Worm (Caenorhabditis elegans) whole organism, L1 larva: ENCODE results near the gene W02H5.2.

Experiments used
- C04F5.9 ChIP-seq: sonication (generic microtip); optimal IDR thresholded peaks from 2 replicates; lab custom pipeline; 2016; ENCODE audit warnings: missing genetic modification characterization, missing compliant biosample characterization
- Y116A8C.19 ChIP-seq: sonication (generic microtip); optimal IDR thresholded peaks from 2 replicates; lab custom pipeline; 2016; ENCODE audit warnings: missing compliant biosample characterization, missing genetic modification characterization, borderline replicate concordance
- aha-1 ChIP-seq: fragments of 150-350 bp; optimal IDR thresholded peaks from 2 replicates; lab custom pipeline; 2014; ENCODE audit warnings: missing biosample characterization, missing genetic modification characterization
- alr-1 ChIP-seq: fragments of 200-800 bp; sonication (Bioruptor generic); optimal IDR thresholded peaks from 2 replicates; lab custom pipeline; 2018; ENCODE audit warnings: borderline replicate concordance, mild to moderate bottlenecking, missing genetic modification characterization, missing compliant biosample characterization
- aly-2 ChIP-seq: fragments of 150-350 bp; optimal IDR thresholded peaks from 2 replicates; lab custom pipeline; 2014; ENCODE audit warnings: missing biosample characterization, missing genetic modification characterization
- blmp-1 ChIP-seq: fragments of 150-350 bp; optimal IDR thresholded peaks from 2 replicates; lab custom pipeline; 2014; ENCODE audit warnings: missing biosample characterization, missing genetic modification characterization
- ceh-82 ChIP-seq, 3 experiments: fragments of 150-350 bp in 1 of 3; sonication (generic microtip) in 2 of 3; optimal IDR thresholded peaks; 2 replicates each; lab custom pipeline; 2014 to 2017; ENCODE audit warnings: missing biosample characterization in 3 of 3, missing genetic modification characterization in 3 of 3
- ceh-88 ChIP-seq: fragments of 200-800 bp; sonication (Bioruptor generic); IDR thresholded peaks from 2 replicates; pipeline ENCODE4 v1.3.6; 2022; ENCODE audit warnings: missing genetic modification characterization, missing compliant biosample characterization
- efl-1 ChIP-seq, 4 experiments: fragments of 150-350 bp; optimal IDR thresholded peaks in 3 of 4; peaks in 1 of 4; 1 replicate in 1 of 4; 2 replicates in 3 of 4; lab custom pipeline; 2014; ENCODE audit warnings: missing biosample characterization in 2 of 4, missing genetic modification characterization in 2 of 4, missing genetic modification reagents in 2 of 4
- egl-13 ChIP-seq: sonication (generic microtip); optimal IDR thresholded peaks from 2 replicates; lab custom pipeline; 2016; ENCODE audit warnings: missing genotype, missing genetic modification reagents, missing genetic modification characterization, missing compliant biosample characterization
- egl-27 ChIP-seq, 2 experiments: fragments of 150-350 bp in 1 of 2; sonication (generic microtip); optimal IDR thresholded peaks; 3 replicates each; lab custom pipeline; 2017 to 2018; ENCODE audit warnings: missing biosample characterization in 2 of 2, missing genetic modification characterization in 2 of 2, missing genetic modification reagents in 2 of 2
- elt-3 ChIP-seq, 6 experiments: fragments of 150-350 bp in 1 of 6; sonication (generic microtip); optimal IDR thresholded peaks; 2 replicates each; lab custom pipeline; 2017 to 2018; ENCODE audit warnings: missing biosample characterization in 6 of 6, missing genetic modification characterization in 6 of 6, inconsistent platforms in 1 of 6
- fkh-4 ChIP-seq: sonication (generic microtip); optimal IDR thresholded peaks from 2 replicates; lab custom pipeline; 2016; ENCODE audit warnings: missing compliant biosample characterization, missing genetic modification characterization, borderline replicate concordance
- grh-1 ChIP-seq: fragments of 200-800 bp; sonication (Bioruptor generic); IDR thresholded peaks from 2 replicates; pipeline ENCODE4 v1.3.6; 2022; ENCODE audit warnings: missing genetic modification reagents, missing genetic modification characterization, missing compliant biosample characterization
- lin-15B ChIP-seq: fragments of 150-350 bp; sonication (generic microtip); optimal IDR thresholded peaks from 3 replicates; lab custom pipeline; 2014; ENCODE audit warnings: missing biosample characterization, missing genetic modification characterization
- lin-39 ChIP-seq: fragments of 150-350 bp; optimal IDR thresholded peaks from 2 replicates; lab custom pipeline; 2014; ENCODE audit warnings: missing biosample characterization, missing genetic modification reagents, missing genetic modification characterization
- lir-3 ChIP-seq: sonication (generic microtip); optimal IDR thresholded peaks from 2 replicates; lab custom pipeline; 2016; ENCODE audit warnings: mild to moderate bottlenecking, missing genetic modification characterization, moderate library complexity, missing compliant biosample characterization; ENCODE audit not compliant: poor library complexity
- mab-9 ChIP-seq: fragments of 200-800 bp; sonication (Bioruptor generic); IDR thresholded peaks from 2 replicates; pipeline ENCODE4 v1.3.6; 2022; ENCODE audit warnings: missing genetic modification reagents, missing genetic modification characterization, missing compliant biosample characterization
- nhr-11 ChIP-seq: fragments of 150-350 bp; optimal IDR thresholded peaks from 2 replicates; lab custom pipeline; 2014; ENCODE audit warnings: missing biosample characterization, missing genetic modification characterization
- nhr-20 ChIP-seq: sonication (generic microtip); optimal IDR thresholded peaks from 2 replicates; lab custom pipeline; 2016; ENCODE audit warnings: mild to moderate bottlenecking, missing genetic modification characterization, missing compliant biosample characterization
- nhr-237 ChIP-seq: fragments of 150-350 bp; optimal IDR thresholded peaks from 2 replicates; lab custom pipeline; 2014; ENCODE audit warnings: missing biosample characterization, missing genetic modification characterization
- nhr-28 ChIP-seq: fragments of 150-350 bp; optimal IDR thresholded peaks from 2 replicates; lab custom pipeline; 2014; ENCODE audit warnings: missing biosample characterization, missing genetic modification characterization
- nhr-84 ChIP-seq: sonication (generic microtip); optimal IDR thresholded peaks from 2 replicates; lab custom pipeline; 2017; ENCODE audit warnings: missing biosample characterization, missing genetic modification characterization
- nhr-90 ChIP-seq: sonication (generic microtip); optimal IDR thresholded peaks from 2 replicates; lab custom pipeline; 2016; ENCODE audit warnings: mild to moderate bottlenecking, missing genetic modification characterization, missing compliant biosample characterization; ENCODE audit not compliant: poor library complexity
- pag-3 ChIP-seq: sonication (generic microtip); optimal IDR thresholded peaks from 2 replicates; lab custom pipeline; 2017; ENCODE audit warnings: missing genetic modification characterization, mild to moderate bottlenecking, missing compliant biosample characterization, antibody characterized with exemption, borderline replicate concordance; ENCODE audit not compliant: insufficient read depth
- pax-3 ChIP-seq: fragments of 200-800 bp; sonication (Bioruptor generic); optimal IDR thresholded peaks from 2 replicates; lab custom pipeline; 2018; ENCODE audit warnings: mild to moderate bottlenecking, missing genetic modification characterization, moderate library complexity, missing compliant biosample characterization
- skn-1 ChIP-seq: fragments of 150-350 bp; optimal IDR thresholded peaks from 2 replicates; lab custom pipeline; 2014; ENCODE audit warnings: missing biosample characterization, missing genetic modification characterization
- snu-23 ChIP-seq: sonication (generic microtip); optimal IDR thresholded peaks from 2 replicates; lab custom pipeline; 2016; ENCODE audit warnings: missing genetic modification characterization, missing compliant biosample characterization
- sptf-1 ChIP-seq: fragments of 150-350 bp; optimal IDR thresholded peaks from 2 replicates; lab custom pipeline; 2014; ENCODE audit warnings: missing biosample characterization, missing genetic modification characterization
- swsn-7 ChIP-seq: sonication (generic microtip); optimal IDR thresholded peaks from 2 replicates; lab custom pipeline; 2016; ENCODE audit warnings: missing genetic modification characterization, missing compliant biosample characterization
- tbx-2 ChIP-seq: sonication (generic microtip); optimal IDR thresholded peaks from 2 replicates; lab custom pipeline; 2016; ENCODE audit warnings: missing genetic modification characterization, missing compliant biosample characterization
- tlp-1 ChIP-seq: fragments of 150-350 bp; optimal IDR thresholded peaks from 2 replicates; lab custom pipeline; 2014; ENCODE audit warnings: missing biosample characterization, missing genetic modification characterization
- unc-130 ChIP-seq: fragments of 150-350 bp; optimal IDR thresholded peaks from 2 replicates; lab custom pipeline; 2017; ENCODE audit warnings: missing biosample characterization, missing genetic modification characterization, inconsistent platforms
- unc-98 ChIP-seq: fragments of 200-800 bp; sonication (Bioruptor generic); IDR thresholded peaks from 2 replicates; pipeline ENCODE4 v1.3.6; 2022; ENCODE audit warnings: missing genetic modification characterization, missing compliant biosample characterization
- vab-15 ChIP-seq: sonication (generic microtip); optimal IDR thresholded peaks from 2 replicates; lab custom pipeline; 2017; ENCODE audit warnings: missing genotype, mild to moderate bottlenecking, missing genetic modification characterization, missing compliant biosample characterization
- xbp-1 ChIP-seq: sonication (generic microtip); optimal IDR thresholded peaks from 2 replicates; lab custom pipeline; 2016; ENCODE audit warnings: missing genetic modification characterization, missing compliant biosample characterization

The W02H5.2 gene

ce11 chrV:2675692-2676091 lies 36.6 kb downstream of the W02H5.2 start:
- TF ChIP-seq mab-9 (GFP tag; lab: Robert Waterston, UW) (no peak), blmp-1 (tag; lab: Kevin White, UChicago) (peak; percentile 93), efl-1 (optimal IDR thresholded peaks at IDR 0.05; lab: Kevin White, UChicago) (no peak), efl-1 (GFP tag; optimal IDR thresholded peaks at IDR 0.05 in 1 of 2; lab: Kevin White, UChicago) (peak in 1 of 2 experiments; percentile 50)
- TF ChIP-seq, all 84 proteins: peak for 2

ce11 chrV:2677648-2678047 lies 38.5 kb downstream of the W02H5.2 start:
- TF ChIP-seq Y116A8C.19, result no peak
- TF ChIP-seq nhr-84 (tag; lab: Kevin White, UChicago), result no peak
- TF ChIP-seq fkh-4, result no peak
- TF ChIP-seq xbp-1, result no peak
- TF ChIP-seq blmp-1 (tag; lab: Kevin White, UChicago), result no peak
- TF ChIP-seq egl-27 (tag; optimal IDR thresholded peaks at IDR 0.05; lab: Kevin White, UChicago), result no peak
- no peak for TF ChIP-seq aha-1
- no peak for TF ChIP-seq lin-15B (tag; lab: Kevin White, UChicago)
- TF ChIP-seq grh-1 (GFP tag; lab: Robert Waterston, UW), result no peak
- no peak for TF ChIP-seq ceh-82 (tag; optimal IDR thresholded peaks at IDR 0.05; lab: Kevin White, UChicago)

- TF ChIP-seq ceh-82 (tag; optimal IDR thresholded peaks at IDR 0.05; lab: Kevin White, UChicago) (no peak), aha-1 (no peak), unc-98 (no peak), snu-23 (GFP tag; lab: Kevin White, UChicago) (no peak), lir-3 (tag; lab: Kevin White, UChicago) (no peak), Y116A8C.19 (no peak), unc-130 (no peak), tlp-1 (no peak), nhr-20 (no peak), lin-39 (no peak), swsn-7 (tag; lab: Kevin White, UChicago) (no peak)
These were observed 44.4 kb downstream of the W02H5.2 start for ce11 chrV:2683497-2683896.

ce11 chrV:2684227-2684626 lies 45.1 kb downstream of the W02H5.2 start:
- TF ChIP-seq unc-130 (no peak), aly-2 (tag; lab: Kevin White, UChicago) (no peak), sptf-1 (tag; lab: Kevin White, UChicago) (no peak), vab-15 (tag; lab: Kevin White, UChicago) (no peak), C04F5.9 (tag; lab: Kevin White, UChicago) (no peak), tbx-2 (no peak)

ce11 chrV:2688562-2688961 lies 49.4 kb downstream of the W02H5.2 start:
- TF ChIP-seq efl-1 (optimal IDR thresholded peaks at IDR 0.05; lab: Kevin White, UChicago) (no peak), efl-1 (GFP tag; optimal IDR thresholded peaks at IDR 0.05 in 1 of 2; lab: Kevin White, UChicago) (peak in 1 of 2 experiments; percentile 37), pag-3 (tag; lab: Kevin White, UChicago) (no peak)
- TF ChIP-seq, all 84 proteins: peak for 1

- TF ChIP-seq elt-3 (tag; optimal IDR thresholded peaks at IDR 0.05; lab: Kevin White, UChicago) (no peak), ceh-88 (GFP tag; lab: Robert Waterston, UW) (no peak), pax-3 (tag; lab: Kevin White, UChicago) (no peak), C04F5.9 (tag; lab: Kevin White, UChicago) (no peak), lir-3 (tag; lab: Kevin White, UChicago) (no peak), mab-9 (GFP tag; lab: Robert Waterston, UW) (no peak), nhr-11 (no peak), alr-1 (tag; lab: Kevin White, UChicago) (no peak), nhr-90 (tag; lab: Kevin White, UChicago) (no peak), nhr-237 (tag; lab: Kevin White, UChicago) (no peak), nhr-28 (tag; lab: Kevin White, UChicago) (no peak), skn-1 (no peak), egl-13 (tag; lab: Kevin White, UChicago) (no peak), pag-3 (tag; lab: Kevin White, UChicago) (no peak)
These were observed 51.3 kb downstream of the W02H5.2 start for ce11 chrV:2690478-2690877.
